Worm (Caenorhabditis elegans) whole organism, young adult: ENCODE data around the gene metr-1.

Experiments
- B0261.1 ChIP-seq: sonication (generic microtip); optimal IDR thresholded peaks from 2 replicates; lab custom pipeline; 2016; ENCODE audit warnings: mild to moderate bottlenecking, missing genetic modification characterization, moderate library complexity, missing compliant biosample characterization
- B0336.3 ChIP-seq: fragments of 200-800 bp; sonication (Bioruptor generic); IDR thresholded peaks from 2 replicates; pipeline ENCODE4 v1.3.6; 2022; ENCODE audit warnings: missing genetic modification characterization, missing compliant biosample characterization
- D2030.7 ChIP-seq: fragments of 200-800 bp; sonication (Bioruptor generic); IDR thresholded peaks from 2 replicates; pipeline ENCODE4 v1.3.6; 2022; ENCODE audit warnings: missing genetic modification reagents, missing genetic modification characterization, missing compliant biosample characterization
- F23B12.7 ChIP-seq: sonication (generic microtip); optimal IDR thresholded peaks from 2 replicates; lab custom pipeline; 2017; ENCODE audit warnings: missing genetic modification characterization, mild to moderate bottlenecking, missing compliant biosample characterization, antibody characterized with exemption, moderate library complexity; ENCODE audit not compliant: insufficient read depth
- F33H1.4 ChIP-seq: fragments of 200-800 bp; sonication (Bioruptor generic); IDR thresholded peaks from 2 replicates; pipeline ENCODE4 v1.3.6; 2022; ENCODE audit warnings: missing genetic modification reagents, missing genetic modification characterization, missing compliant biosample characterization
- F39B2.1 ChIP-seq: fragments of 200-800 bp; sonication (Bioruptor generic); IDR thresholded peaks from 2 replicates; pipeline ENCODE4 v1.3.6; 2022; ENCODE audit warnings: missing genetic modification reagents, missing genetic modification characterization, missing compliant biosample characterization
- K11D2.4 ChIP-seq: fragments of 200-800 bp; sonication (Bioruptor generic); IDR thresholded peaks from 2 replicates; pipeline ENCODE4 v1.3.6; 2022; ENCODE audit warnings: missing genetic modification reagents, missing genetic modification characterization, missing compliant biosample characterization
- K12H6.12 ChIP-seq: fragments of 200-800 bp; sonication (Bioruptor generic); optimal IDR thresholded peaks from 2 replicates; lab custom pipeline; 2018; ENCODE audit warnings: mild to moderate bottlenecking, missing genetic modification characterization, missing compliant biosample characterization
- T26A5.8 ChIP-seq: sonication (generic microtip); optimal IDR thresholded peaks from 2 replicates; lab custom pipeline; 2016; ENCODE audit warnings: missing genetic modification characterization, missing compliant biosample characterization
- Y53F4B.3 ChIP-seq: fragments of 200-800 bp; sonication (Bioruptor generic); IDR thresholded peaks from 2 replicates; pipeline ENCODE4 v1.3.6; 2022; ENCODE audit warnings: missing genetic modification reagents, missing genetic modification characterization, missing compliant biosample characterization
- Y56A3A.18 ChIP-seq: fragments of 200-800 bp; sonication (Bioruptor generic); IDR thresholded peaks from 2 replicates; pipeline ENCODE4 v1.3.6; 2022; ENCODE audit warnings: missing genetic modification reagents, missing genetic modification characterization, missing compliant biosample characterization
- Y67H2A.10 ChIP-seq: fragments of 200-800 bp; sonication (Bioruptor generic); conservative IDR thresholded peaks from 2 replicates; pipeline ENCODE4 v1.3.6; 2022; ENCODE audit warnings: missing genetic modification reagents, missing genetic modification characterization, missing compliant biosample characterization
- Y79H2A.3 ChIP-seq: fragments of 200-800 bp; sonication (Bioruptor generic); conservative IDR thresholded peaks from 2 replicates; pipeline ENCODE4 v1.3.6; 2022; ENCODE audit warnings: missing genetic modification reagents, missing genetic modification characterization, missing compliant biosample characterization
- ZK185.1 ChIP-seq: sonication (generic microtip); optimal IDR thresholded peaks from 2 replicates; lab custom pipeline; 2016; ENCODE audit warnings: mild to moderate bottlenecking, missing genetic modification characterization, missing compliant biosample characterization; ENCODE audit not compliant: poor library complexity, severe bottlenecking
- aptf-2 ChIP-seq: fragments of 200-800 bp; sonication (Bioruptor generic); conservative IDR thresholded peaks from 2 replicates; pipeline ENCODE4 v1.3.6; 2022; ENCODE audit warnings: missing genetic modification reagents, missing genetic modification characterization, missing compliant biosample characterization
- atf-7 ChIP-seq: sonication (generic microtip); optimal IDR thresholded peaks from 2 replicates; lab custom pipeline; 2017; ENCODE audit warnings: mild to moderate bottlenecking, missing genetic modification characterization, missing compliant biosample characterization
- attf-3 ChIP-seq: fragments of 200-800 bp; sonication (Bioruptor generic); conservative IDR thresholded peaks from 2 replicates; pipeline ENCODE4 v1.3.6; 2022; ENCODE audit warnings: missing genetic modification reagents, missing genetic modification characterization, missing compliant biosample characterization
- bed-1 ChIP-seq: fragments of 200-800 bp; sonication (Bioruptor generic); IDR thresholded peaks from 2 replicates; pipeline ENCODE4 v1.3.6; 2022; ENCODE audit warnings: missing genetic modification reagents, missing genetic modification characterization, missing compliant biosample characterization
- bed-2 ChIP-seq: fragments of 200-800 bp; sonication (Bioruptor generic); IDR thresholded peaks from 2 replicates; pipeline ENCODE4 v1.3.6; 2022; ENCODE audit warnings: missing genetic modification reagents, missing genetic modification characterization, missing compliant biosample characterization
- ccch-3 ChIP-seq: fragments of 200-800 bp; sonication (Bioruptor generic); optimal IDR thresholded peaks from 2 replicates; lab custom pipeline; 2018; ENCODE audit warnings: mild to moderate bottlenecking, missing genetic modification characterization, missing compliant biosample characterization
- cebp-2 ChIP-seq: fragments of 200-800 bp; sonication (Bioruptor generic); IDR thresholded peaks from 2 replicates; pipeline ENCODE4 v1.3.6; 2022; ENCODE audit warnings: missing genetic modification characterization, missing compliant biosample characterization
- ceh-58 ChIP-seq: fragments of 200-800 bp; sonication (Bioruptor generic); IDR thresholded peaks from 2 replicates; pipeline ENCODE4 v1.3.6; 2022; ENCODE audit warnings: missing genetic modification characterization, missing compliant biosample characterization
- chd-7 ChIP-seq: sonication (generic microtip); optimal IDR thresholded peaks from 2 replicates; lab custom pipeline; 2016; ENCODE audit warnings: mild to moderate bottlenecking, missing genetic modification characterization, moderate library complexity, missing compliant biosample characterization
- dpff-1 ChIP-seq: sonication (generic microtip); optimal IDR thresholded peaks from 2 replicates; lab custom pipeline; 2017; ENCODE audit warnings: mild to moderate bottlenecking, missing genetic modification characterization, missing compliant biosample characterization
- fkh-3 ChIP-seq: sonication (generic microtip); optimal IDR thresholded peaks from 2 replicates; lab custom pipeline; 2016; ENCODE audit warnings: mild to moderate bottlenecking, missing genetic modification characterization, missing compliant biosample characterization
- him-1 ChIP-seq: sonication (generic microtip); optimal IDR thresholded peaks from 2 replicates; lab custom pipeline; 2016; ENCODE audit warnings: missing genotype, missing genetic modification reagents, missing genetic modification characterization, missing compliant biosample characterization
- hlh-12 ChIP-seq: sonication (generic microtip); optimal IDR thresholded peaks from 2 replicates; lab custom pipeline; 2016; ENCODE audit warnings: missing genetic modification characterization, missing compliant biosample characterization
- hrde-1 ChIP-seq: sonication (generic microtip); optimal IDR thresholded peaks from 2 replicates; lab custom pipeline; 2016; ENCODE audit warnings: missing genetic modification characterization, mild to moderate bottlenecking, missing compliant biosample characterization, moderate library complexity, missing genotype, missing genetic modification reagents, borderline replicate concordance
- lag-1 ChIP-seq: fragments of 200-800 bp; sonication (Bioruptor generic); IDR thresholded peaks from 2 replicates; pipeline ENCODE4 v1.3.6; 2022; ENCODE audit warnings: missing genetic modification reagents, missing genetic modification characterization, missing compliant biosample characterization
- let-526 ChIP-seq: fragments of 200-800 bp; sonication (Bioruptor generic); IDR thresholded peaks from 2 replicates; pipeline ENCODE4 v1.3.6; 2022; ENCODE audit warnings: missing genetic modification reagents, missing genetic modification characterization, missing compliant biosample characterization
- lir-1 ChIP-seq: fragments of 200-800 bp; sonication (Bioruptor generic); conservative IDR thresholded peaks from 2 replicates; pipeline ENCODE4 v1.3.6; 2022; ENCODE audit warnings: missing genetic modification reagents, missing genetic modification characterization, missing compliant biosample characterization
- lsl-1 ChIP-seq: fragments of 200-800 bp; sonication (Bioruptor generic); optimal IDR thresholded peaks from 2 replicates; lab custom pipeline; 2018; ENCODE audit warnings: mild to moderate bottlenecking, missing genetic modification characterization, moderate library complexity, missing compliant biosample characterization
- madf-10 ChIP-seq: sonication (generic microtip); optimal IDR thresholded peaks from 2 replicates; lab custom pipeline; 2016; ENCODE audit warnings: mild to moderate bottlenecking, missing genetic modification characterization, missing compliant biosample characterization
- madf-6 ChIP-seq: fragments of 200-800 bp; sonication (Bioruptor generic); IDR thresholded peaks from 2 replicates; pipeline ENCODE4 v1.3.6; 2022; ENCODE audit warnings: missing genetic modification reagents, missing genetic modification characterization, missing compliant biosample characterization
- madf-8 ChIP-seq: fragments of 200-800 bp; sonication (Bioruptor generic); conservative IDR thresholded peaks from 2 replicates; pipeline ENCODE4 v1.3.6; 2022; ENCODE audit warnings: missing genetic modification reagents, missing genetic modification characterization, missing compliant biosample characterization
- mxl-1 ChIP-seq: sonication (generic microtip); optimal IDR thresholded peaks from 2 replicates; lab custom pipeline; 2016; ENCODE audit warnings: missing genetic modification characterization, missing compliant biosample characterization
- nhr-90 ChIP-seq: sonication (generic microtip); optimal IDR thresholded peaks from 2 replicates; lab custom pipeline; 2016; ENCODE audit warnings: missing genotype, mild to moderate bottlenecking, missing genetic modification characterization, missing compliant biosample characterization
- pbrm-1 ChIP-seq: fragments of 200-800 bp; sonication (Bioruptor generic); IDR thresholded peaks from 2 replicates; pipeline ENCODE4 v1.3.6; 2022; ENCODE audit warnings: missing genetic modification reagents, missing genetic modification characterization, missing compliant biosample characterization
- pha-4 ChIP-seq: fragments of 150-350 bp; sonication (generic microtip); optimal IDR thresholded peaks from 2 replicates; lab custom pipeline; 2014; ENCODE audit warnings: missing biosample characterization, missing genetic modification reagents, missing genetic modification characterization
- rpc-1 ChIP-seq, 2 experiments: fragments of 150-350 bp in 1 of 2; sonication (generic microtip) in 1 of 2; optimal IDR thresholded peaks; 2 replicates each; lab custom pipeline; 2014 to 2018; ENCODE audit warnings: missing biosample characterization in 1 of 2, missing genetic modification characterization in 1 of 2, missing genetic modification reagents in 1 of 2, missing genotype in 1 of 2
- snpc-1.3 ChIP-seq: sonication (generic microtip); optimal IDR thresholded peaks from 2 replicates; lab custom pipeline; 2017; ENCODE audit warnings: missing genetic modification characterization, mild to moderate bottlenecking, missing compliant biosample characterization, antibody characterized with exemption, moderate library complexity, missing genotype, missing genetic modification reagents; ENCODE audit not compliant: insufficient read depth
- snpc-3.4 ChIP-seq: sonication (generic microtip); optimal IDR thresholded peaks from 2 replicates; lab custom pipeline; 2017; ENCODE audit warnings: missing genetic modification characterization, mild to moderate bottlenecking, missing compliant biosample characterization, antibody characterized with exemption, moderate library complexity, missing genotype, missing genetic modification reagents
- tbp1 ChIP-seq: fragments of 200-800 bp; sonication (Bioruptor generic); optimal IDR thresholded peaks from 2 replicates; lab custom pipeline; 2018; ENCODE audit warnings: mild to moderate bottlenecking, missing genetic modification characterization, missing compliant biosample characterization
- tbx-9 ChIP-seq: sonication (generic microtip); optimal IDR thresholded peaks from 2 replicates; lab custom pipeline; 2016; ENCODE audit warnings: borderline replicate concordance, missing genetic modification characterization, inconsistent platforms, missing compliant biosample characterization
- tlf-1 ChIP-seq: fragments of 200-800 bp; sonication (Bioruptor generic); optimal IDR thresholded peaks from 2 replicates; lab custom pipeline; 2018; ENCODE audit warnings: mild to moderate bottlenecking, missing genetic modification characterization, missing compliant biosample characterization
- ztf-18 ChIP-seq: sonication (generic microtip); optimal IDR thresholded peaks from 2 replicates; lab custom pipeline; 2016; ENCODE audit warnings: missing genotype, mild to moderate bottlenecking, missing genetic modification characterization, missing compliant biosample characterization
- ztf-22 ChIP-seq: fragments of 200-800 bp; sonication (Bioruptor generic); optimal IDR thresholded peaks from 2 replicates; lab custom pipeline; 2018; ENCODE audit warnings: mild to moderate bottlenecking, missing genetic modification characterization, moderate library complexity, missing compliant biosample characterization
- ztf-26 ChIP-seq: sonication (generic microtip); optimal IDR thresholded peaks from 2 replicates; lab custom pipeline; 2017; ENCODE audit warnings: missing genetic modification characterization, missing compliant biosample characterization
- ztf-28 ChIP-seq: fragments of 200-800 bp; sonication (Bioruptor generic); IDR thresholded peaks from 2 replicates; pipeline ENCODE4 v1.3.6; 2022; ENCODE audit warnings: missing genetic modification reagents, missing genetic modification characterization, missing compliant biosample characterization

The metr-1 gene

DNA sequence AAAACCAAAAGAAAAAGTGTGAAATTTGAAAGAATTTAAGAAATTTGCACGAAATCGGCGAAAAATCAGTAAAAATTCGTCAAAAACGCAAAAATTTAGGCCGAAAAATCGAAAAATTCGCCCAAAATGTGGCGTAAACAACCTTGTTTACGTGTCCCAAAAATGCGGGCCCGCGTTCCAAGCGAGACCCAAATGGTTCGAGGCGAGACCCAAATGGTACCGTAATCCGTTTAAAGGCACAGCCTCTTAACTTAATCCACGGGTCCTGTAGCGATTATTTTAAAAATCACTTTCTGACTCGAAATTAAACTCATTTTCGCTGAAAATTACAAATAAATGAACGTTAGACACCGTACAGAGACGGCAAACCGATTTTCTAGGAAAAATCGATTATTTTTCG lies 9.0 kb downstream of the metr-1 start:
- TF ChIP-seq snpc-1.3 (tag; lab: Kevin White, UChicago), result no peak
- peak; percentile 81 for TF ChIP-seq Y79H2A.3 (GFP tag; lab: Robert Waterston, UW)
- peak; percentile 54 for TF ChIP-seq snpc-3.4 (tag; lab: Kevin White, UChicago)
- no peak for TF ChIP-seq ceh-58 (GFP tag; lab: Robert Waterston, UW)
- no peak for TF ChIP-seq F23B12.7 (tag; lab: Kevin White, UChicago)
- no peak for TF ChIP-seq him-1 (tag; lab: Kevin White, UChicago)
- no peak for TF ChIP-seq chd-7
- no peak for TF ChIP-seq fkh-3
- no peak for TF ChIP-seq Y53F4B.3
- no peak for TF ChIP-seq ztf-18 (tag; lab: Kevin White, UChicago)
- TF ChIP-seq let-526 (GFP tag; lab: Robert Waterston, UW), result no peak
- TF ChIP-seq attf-3, result 0 out of 2 replicates have a peak, but pooled peaks have one; percentile 44
- TF ChIP-seq ztf-28 (GFP tag; lab: Robert Waterston, UW), result peak; percentile 87
- no peak for TF ChIP-seq bed-1 (GFP tag; lab: Robert Waterston, UW)
- TF ChIP-seq rpc-1 (optimal IDR thresholded peaks at IDR 0.05; lab: Kevin White, UChicago), result no peak
- no peak for TF ChIP-seq rpc-1 (tag; optimal IDR thresholded peaks at IDR 0.05; lab: Kevin White, UChicago)
- no peak for TF ChIP-seq ztf-22 (GFP tag; lab: Kevin White, UChicago)
- TF ChIP-seq D2030.7, result peak; percentile 90
- no peak for TF ChIP-seq mxl-1
- peak; percentile 89 for TF ChIP-seq madf-8 (GFP tag; lab: Robert Waterston, UW)
- TF ChIP-seq tbp1 (GFP tag; lab: Kevin White, UChicago), result peak; percentile 41
- no peak for TF ChIP-seq T26A5.8
- TF ChIP-seq madf-6 (GFP tag; lab: Robert Waterston, UW), result peak; percentile 97
- TF ChIP-seq K12H6.12 (tag; lab: Kevin White, UChicago), result no peak
- no peak for TF ChIP-seq K11D2.4
- TF ChIP-seq Y67H2A.10 (GFP tag; lab: Robert Waterston, UW), result 0 out of 2 replicates have a peak, but pooled peaks have one; percentile 22
- no peak for TF ChIP-seq atf-7 (tag; lab: Kevin White, UChicago)
- peak; percentile 75 for TF ChIP-seq pbrm-1 (GFP tag; lab: Robert Waterston, UW)
- TF ChIP-seq lsl-1 (GFP tag; lab: Kevin White, UChicago), result peak; percentile 95
- no peak for TF ChIP-seq tbx-9 (tag; lab: Kevin White, UChicago)
- TF ChIP-seq ccch-3 (GFP tag; lab: Kevin White, UChicago), result no peak
- no peak for TF ChIP-seq nhr-90 (tag; lab: Kevin White, UChicago)
- TF ChIP-seq dpff-1 (tag; lab: Kevin White, UChicago), result no peak
- no peak for TF ChIP-seq madf-10 (tag; lab: Kevin White, UChicago)
- no peak for TF ChIP-seq F39B2.1
- TF ChIP-seq aptf-2 (GFP tag; lab: Robert Waterston, UW), result no peak
- no peak for TF ChIP-seq lag-1 (GFP tag; lab: Robert Waterston, UW)
- no peak for TF ChIP-seq B0336.3
- no peak for TF ChIP-seq bed-2 (GFP tag; lab: Robert Waterston, UW)
- no peak for TF ChIP-seq B0261.1 (tag; lab: Kevin White, UChicago)
- peak; percentile 63 for TF ChIP-seq tlf-1 (GFP tag; lab: Kevin White, UChicago)
- TF ChIP-seq cebp-2, result no peak
- TF ChIP-seq ZK185.1, result no peak
- peak; percentile 97 for TF ChIP-seq F33H1.4 (GFP tag; lab: Robert Waterston, UW)
- TF ChIP-seq lir-1, result no peak
- TF ChIP-seq Y56A3A.18 (GFP tag; lab: Robert Waterston, UW), result no peak
- no peak for TF ChIP-seq hrde-1 (tag; lab: Kevin White, UChicago)
- TF ChIP-seq hlh-12 (tag; lab: Kevin White, UChicago), result no peak
- no peak for TF ChIP-seq ztf-26 (tag; lab: Kevin White, UChicago)
- no peak for TF ChIP-seq pha-4
